Fruit fly (Drosophila melanogaster) whole organism, embryonic: ENCODE measurements around the gene mmy.

Experiments used
- Bdp1 ChIP-seq: fragments of 200-800 bp; sonication (Bioruptor generic); optimal IDR thresholded peaks from 3 replicates; lab custom pipeline; 2016; ENCODE audit warnings: missing biosample characterization, missing genetic modification characterization
- Bteb2 ChIP-seq: fragments of 200-800 bp; sonication (Bioruptor generic); optimal IDR thresholded peaks from 2 replicates; lab custom pipeline; 2016; ENCODE audit warnings: missing biosample characterization, missing genetic modification characterization
- CG10543 ChIP-seq: fragments of 200-800 bp; sonication (Bioruptor generic); optimal IDR thresholded peaks from 3 replicates; lab custom pipeline; 2017; ENCODE audit warnings: missing biosample characterization, mild to moderate bottlenecking, missing genetic modification characterization, moderate library complexity
- CG10979 ChIP-seq: fragments of 200-800 bp; sonication (Bioruptor generic); optimal IDR thresholded peaks from 2 replicates; lab custom pipeline; 2018; ENCODE audit warnings: missing biosample characterization, mild to moderate bottlenecking, missing genetic modification characterization, moderate library complexity
- CG12769 ChIP-seq: fragments of 200-800 bp; sonication (Bioruptor generic); optimal IDR thresholded peaks from 2 replicates; lab custom pipeline; 2019; ENCODE audit warnings: missing biosample characterization, mild to moderate bottlenecking, missing genetic modification characterization, moderate library complexity
- CG12942 ChIP-seq: fragments of 200-800 bp; sonication (Bioruptor generic); optimal IDR thresholded peaks from 3 replicates; lab custom pipeline; 2016; ENCODE audit warnings: missing biosample characterization, missing genetic modification characterization
- CG14014 ChIP-seq: fragments of 200-800 bp; sonication (Bioruptor generic); IDR thresholded peaks from 2 replicates; pipeline ENCODE4 v1.3.6; 2022; ENCODE audit warnings: missing biosample characterization, missing genetic modification characterization
- CG16815 ChIP-seq: fragments of 200-800 bp; sonication (Bioruptor generic); optimal IDR thresholded peaks from 3 replicates; lab custom pipeline; 2017; ENCODE audit warnings: missing biosample characterization, mild to moderate bottlenecking, missing genetic modification characterization
- CG17829 ChIP-seq: fragments of 200-800 bp; optimal IDR thresholded peaks from 2 replicates; lab custom pipeline; 2019; ENCODE audit warnings: missing biosample characterization, mild to moderate bottlenecking, missing genetic modification characterization, moderate library complexity
- CG17912 ChIP-seq: fragments of 200-800 bp; sonication (Bioruptor generic); optimal IDR thresholded peaks from 2 replicates; lab custom pipeline; 2018; ENCODE audit warnings: missing biosample characterization, mild to moderate bottlenecking, missing genetic modification characterization
- CG2202 ChIP-seq: fragments of 200-800 bp; sonication (Bioruptor generic); optimal IDR thresholded peaks from 2 replicates; lab custom pipeline; 2018; ENCODE audit warnings: missing biosample characterization, mild to moderate bottlenecking, missing genetic modification characterization
- CG31365 ChIP-seq: fragments of 200-800 bp; sonication (Bioruptor generic); optimal IDR thresholded peaks from 2 replicates; lab custom pipeline; 2018; ENCODE audit warnings: missing biosample characterization, mild to moderate bottlenecking, missing genetic modification characterization
- CG3281 ChIP-seq: fragments of 200-800 bp; sonication (Bioruptor generic); optimal IDR thresholded peaks from 3 replicates; lab custom pipeline; 2017; ENCODE audit warnings: missing biosample characterization, mild to moderate bottlenecking, missing genetic modification characterization
- CG6689 ChIP-seq: fragments of 200-800 bp; sonication (Bioruptor generic); IDR thresholded peaks from 2 replicates; pipeline ENCODE4 v1.3.6; 2022; ENCODE audit warnings: missing biosample characterization, missing genetic modification characterization
- CG7357 ChIP-seq: fragments of 200-800 bp; sonication (Bioruptor generic); IDR thresholded peaks from 3 replicates; pipeline ENCODE4 v1.3.6; 2022; ENCODE audit warnings: missing biosample characterization, missing genetic modification characterization
- CG7839 ChIP-seq: fragments of 200-800 bp; sonication (Bioruptor generic); optimal IDR thresholded peaks from 3 replicates; lab custom pipeline; 2018; ENCODE audit warnings: missing biosample characterization, mild to moderate bottlenecking, missing genetic modification characterization, moderate library complexity
- CG8281 ChIP-seq: fragments of 200-800 bp; sonication (Bioruptor generic); optimal IDR thresholded peaks from 2 replicates; lab custom pipeline; 2018; ENCODE audit warnings: missing biosample characterization, mild to moderate bottlenecking, missing genetic modification characterization, moderate library complexity
- CG8290 ChIP-seq, 3 experiments: fragments of 200-800 bp; sonication (Bioruptor generic); optimal IDR thresholded peaks; 2 replicates each; lab custom pipeline; 2016 to 2019; ENCODE audit warnings: missing biosample characterization in 3 of 3, missing genetic modification characterization in 3 of 3, mild to moderate bottlenecking in 2 of 3, moderate library complexity in 1 of 3
- CTCF ChIP-seq: fragments of 200-800 bp; sonication (Bioruptor generic); optimal IDR thresholded peaks from 2 replicates; lab custom pipeline; 2017; ENCODE audit warnings: missing biosample characterization, mild to moderate bottlenecking, missing genetic modification characterization, moderate library complexity
- CkIIα-i1 ChIP-seq: fragments of 200-800 bp; sonication (Bioruptor generic); IDR thresholded peaks from 2 replicates; pipeline ENCODE4 v1.3.6; 2022; ENCODE audit warnings: missing biosample characterization, missing genetic modification characterization
- Dip2 ChIP-seq: fragments of 200-800 bp; sonication (Bioruptor generic); IDR thresholded peaks from 2 replicates; pipeline ENCODE4 v1.3.6; 2022; ENCODE audit warnings: missing biosample characterization, missing genetic modification characterization
- ERR ChIP-seq: fragments of 200-800 bp; sonication (Bioruptor generic); optimal IDR thresholded peaks from 2 replicates; lab custom pipeline; 2016; ENCODE audit warnings: missing biosample characterization, missing genetic modification characterization
- Lhr ChIP-seq: fragments of 200-800 bp; sonication (Bioruptor generic); optimal IDR thresholded peaks from 3 replicates; lab custom pipeline; 2017; ENCODE audit warnings: mild to moderate bottlenecking, missing biosample characterization, missing genetic modification reagents, missing genetic modification characterization
- Max ChIP-seq: fragments of 200-800 bp; sonication (Bioruptor generic); optimal IDR thresholded peaks from 2 replicates; lab custom pipeline; 2016; ENCODE audit warnings: missing biosample characterization, mild to moderate bottlenecking, missing genetic modification characterization
- Meics ChIP-seq: fragments of 200-800 bp; sonication (Bioruptor generic); optimal IDR thresholded peaks from 2 replicates; lab custom pipeline; 2017; ENCODE audit warnings: missing biosample characterization, mild to moderate bottlenecking, missing genetic modification characterization
- NC2α ChIP-seq: fragments of 200-800 bp; sonication (Bioruptor generic); optimal IDR thresholded peaks from 2 replicates; lab custom pipeline; 2016; ENCODE audit warnings: missing biosample characterization, missing genetic modification characterization
- NC2β ChIP-seq: fragments of 200-800 bp; sonication (Bioruptor generic); optimal IDR thresholded peaks from 2 replicates; lab custom pipeline; 2016; ENCODE audit warnings: missing biosample characterization, missing genetic modification characterization
- Nf-YC ChIP-seq: fragments of 200-800 bp; optimal IDR thresholded peaks from 3 replicates; lab custom pipeline; 2019; ENCODE audit warnings: missing biosample characterization, mild to moderate bottlenecking, missing genetic modification characterization, moderate library complexity
- Scr ChIP-seq: fragments of 200-800 bp; sonication (Bioruptor generic); IDR thresholded peaks from 2 replicates; pipeline ENCODE4 v1.3.6; 2022; ENCODE audit warnings: missing biosample characterization, missing genetic modification characterization; ENCODE audit not compliant: partially characterized antibody
- Sin3A ChIP-seq: fragments of >200 bp; optimal IDR thresholded peaks from 2 replicates; lab custom pipeline; 2018
- Sry-δ ChIP-seq: fragments of 200-800 bp; sonication (Bioruptor generic); optimal IDR thresholded peaks from 2 replicates; lab custom pipeline; 2016; ENCODE audit warnings: missing biosample characterization, missing genetic modification characterization
- ase ChIP-seq: fragments of 200-800 bp; sonication (Bioruptor generic); IDR thresholded peaks from 3 replicates; pipeline ENCODE4 v1.3.6; 2022; ENCODE audit warnings: missing biosample characterization, missing genetic modification characterization
- bbx ChIP-seq: fragments of 200-800 bp; sonication (Bioruptor generic); IDR thresholded peaks from 2 replicates; pipeline ENCODE4 v1.3.6; 2022; ENCODE audit warnings: missing biosample characterization, missing genetic modification characterization; ENCODE audit not compliant: partially characterized antibody
- cad ChIP-seq: fragments of >200 bp; optimal IDR thresholded peaks from 2 replicates; lab custom pipeline; 2017; ENCODE audit warnings: missing biosample characterization, missing genetic modification characterization
- corto ChIP-seq: fragments of 200-800 bp; sonication (Bioruptor generic); optimal IDR thresholded peaks from 2 replicates; lab custom pipeline; 2016; ENCODE audit warnings: missing biosample characterization, mild to moderate bottlenecking, missing genetic modification characterization, moderate library complexity
- dan ChIP-seq: fragments of 200-800 bp; sonication (Bioruptor generic); IDR thresholded peaks from 2 replicates; pipeline ENCODE4 v1.3.6; 2022; ENCODE audit warnings: missing biosample characterization, missing genetic modification characterization
- dimm ChIP-seq: fragments of 200-800 bp; sonication (Bioruptor generic); IDR thresholded peaks from 2 replicates; pipeline ENCODE4 v1.3.6; 2022; ENCODE audit warnings: missing biosample characterization, missing genetic modification characterization
- dmrt99B ChIP-seq: fragments of 200-800 bp; sonication (Bioruptor generic); optimal IDR thresholded peaks from 2 replicates; lab custom pipeline; 2018; ENCODE audit warnings: missing biosample characterization, mild to moderate bottlenecking, missing genetic modification characterization, moderate library complexity
- gce ChIP-seq: fragments of 200-800 bp; sonication (Bioruptor generic); IDR thresholded peaks from 3 replicates; pipeline ENCODE4 v1.3.6; 2022; ENCODE audit warnings: missing biosample characterization, missing genetic modification characterization
- mld ChIP-seq: fragments of 200-800 bp; sonication (Bioruptor generic); IDR thresholded peaks from 3 replicates; pipeline ENCODE4 v1.3.6; 2022; ENCODE audit warnings: missing biosample characterization, missing genetic modification characterization; ENCODE audit not compliant: partially characterized antibody
- nau ChIP-seq: fragments of 200-800 bp; sonication (Bioruptor generic); optimal IDR thresholded peaks from 3 replicates; lab custom pipeline; 2017; ENCODE audit warnings: missing biosample characterization, mild to moderate bottlenecking, missing genetic modification characterization, missing genetic modification reagents
- org-1 ChIP-seq: fragments of 200-800 bp; sonication (Bioruptor generic); optimal IDR thresholded peaks from 2 replicates; lab custom pipeline; 2017; ENCODE audit warnings: missing biosample characterization, missing genetic modification characterization
- pho ChIP-seq: fragments of 200-800 bp; sonication (Bioruptor generic); optimal IDR thresholded peaks from 2 replicates; lab custom pipeline; 2016; ENCODE audit warnings: missing biosample characterization, missing genetic modification characterization
- pnt ChIP-seq: fragments of 200-800 bp; sonication (Bioruptor generic); optimal IDR thresholded peaks from 3 replicates; lab custom pipeline; 2016; ENCODE audit warnings: missing biosample characterization, missing genetic modification characterization
- pros ChIP-seq: fragments of 200-800 bp; sonication (Bioruptor generic); optimal IDR thresholded peaks from 3 replicates; lab custom pipeline; 2019; ENCODE audit warnings: missing biosample characterization, mild to moderate bottlenecking, missing genetic modification characterization, moderate library complexity
- so ChIP-seq: fragments of 200-800 bp; sonication (Bioruptor generic); IDR thresholded peaks from 3 replicates; pipeline ENCODE4 v1.3.6; 2022; ENCODE audit warnings: missing biosample characterization, missing genetic modification characterization
- sob ChIP-seq: fragments of 200-800 bp; sonication (Bioruptor generic); IDR thresholded peaks from 2 replicates; pipeline ENCODE4 v1.3.6; 2022; ENCODE audit warnings: missing biosample characterization, missing genetic modification characterization
- stwl ChIP-seq: fragments of 200-800 bp; sonication (Bioruptor generic); optimal IDR thresholded peaks from 3 replicates; lab custom pipeline; 2018; ENCODE audit warnings: missing biosample characterization, mild to moderate bottlenecking, missing genetic modification characterization, moderate library complexity
- tgo ChIP-seq: fragments of 200-800 bp; sonication (Bioruptor generic); IDR thresholded peaks from 3 replicates; pipeline ENCODE4 v1.3.6; 2022; ENCODE audit warnings: missing biosample characterization, missing genetic modification characterization
- vvl ChIP-seq: fragments of 200-800 bp; sonication (Bioruptor generic); IDR thresholded peaks from 2 replicates; pipeline ENCODE4 v1.3.6; 2022; ENCODE audit warnings: missing biosample characterization, missing genetic modification characterization
- yki ChIP-seq: fragments of >200 bp; optimal IDR thresholded peaks from 3 replicates; lab custom pipeline; 2018

The mmy gene

dm6 chr2L:6481310-6481738 lies 7.6 kb upstream of the mmy start (continued):
- TF ChIP-seq yki (lab: Kevin White, UChicago) = no peak
- TF ChIP-seq org-1 (GFP tag; lab: Kevin White, UChicago) = no peak
- TF ChIP-seq Max (GFP tag; lab: Kevin White, UChicago) = no peak
- TF ChIP-seq ase (GFP tag; lab: Robert Waterston, UW) = no peak
- no peak for TF ChIP-seq CG7357
- no peak for TF ChIP-seq CG3281 (GFP tag; lab: Kevin White, UChicago)
- no peak for TF ChIP-seq Bteb2 (GFP tag; lab: Kevin White, UChicago)
- peak; percentile 55 for TF ChIP-seq stwl (tag; lab: Kevin White, UChicago)
- TF ChIP-seq Sry-δ (GFP tag; lab: Kevin White, UChicago) = no peak
- TF ChIP-seq CG31365 (tag; lab: Kevin White, UChicago) = no peak
- TF ChIP-seq so (GFP tag; lab: Robert Waterston, UW) = no peak
- TF ChIP-seq Dip2 (GFP tag; lab: Robert Waterston, UW) = no peak
- TF ChIP-seq dimm (GFP tag; lab: Robert Waterston, UW) = no peak
- TF ChIP-seq pnt (GFP tag; lab: Kevin White, UChicago) = no peak
- no peak for TF ChIP-seq CTCF (GFP tag; lab: Kevin White, UChicago)
- no peak for TF ChIP-seq mld (GFP tag; lab: Robert Waterston, UW)
- no peak for TF ChIP-seq dan (GFP tag; lab: Robert Waterston, UW)
- peak; percentile 71 for TF ChIP-seq CG10543 (GFP tag; lab: Kevin White, UChicago)
- peak; percentile 51 for TF ChIP-seq vvl
- no peak for TF ChIP-seq CG12942 (GFP tag; lab: Kevin White, UChicago)
- TF ChIP-seq CG12769 (tag; lab: Kevin White, UChicago) = peak; percentile 65
- TF ChIP-seq NC2β (GFP tag; lab: Kevin White, UChicago) = no peak
- TF ChIP-seq CG2202 (tag; lab: Kevin White, UChicago) = no peak
- TF ChIP-seq Meics (GFP tag; lab: Kevin White, UChicago) = peak; percentile 2
- TF ChIP-seq pros (GFP tag; lab: Kevin White, UChicago) = peak; percentile 61
- TF ChIP-seq cad (GFP tag; lab: Kevin White, UChicago) = no peak
- TF ChIP-seq bbx (GFP tag; lab: Robert Waterston, UW) = peak; percentile 53; the same call in 1 of the 2 replicates
- TF ChIP-seq CG17829 (tag; lab: Kevin White, UChicago) = no peak
- TF ChIP-seq CG14014 = no peak; the same call in 1 of the 2 replicates
- TF ChIP-seq CG8281 (tag; lab: Kevin White, UChicago) = no peak
- TF ChIP-seq CG6689 (GFP tag; lab: Robert Waterston, UW) = no peak
- no peak for TF ChIP-seq dmrt99B (tag; lab: Kevin White, UChicago)
- no peak for TF ChIP-seq Bdp1 (GFP tag; lab: Kevin White, UChicago)
- no peak for TF ChIP-seq gce (GFP tag; lab: Robert Waterston, UW)
- no peak for TF ChIP-seq CG16815
- TF ChIP-seq ERR (GFP tag; lab: Kevin White, UChicago) = no peak
- no peak for TF ChIP-seq pho
- TF ChIP-seq CG17912 (GFP tag; lab: Kevin White, UChicago) = no peak
- TF ChIP-seq CG10979 (tag; lab: Kevin White, UChicago) = no peak
- no peak for TF ChIP-seq Scr
- TF ChIP-seq Lhr (GFP tag; lab: Kevin White, UChicago) = no peak
- no peak for TF ChIP-seq CG7839
- no peak for TF ChIP-seq nau (GFP tag; lab: Kevin White, UChicago)
- TF ChIP-seq corto = no peak
- TF ChIP-seq Sin3A (lab: Kevin White, UChicago) = no peak
- no peak for TF ChIP-seq NC2α (GFP tag; lab: Kevin White, UChicago)
- TF ChIP-seq CkIIα-i1 (GFP tag; lab: Robert Waterston, UW) = no peak
- no peak for TF ChIP-seq tgo (GFP tag; lab: Robert Waterston, UW)
- peak; percentile 52 for TF ChIP-seq Nf-YC (tag; lab: Kevin White, UChicago)
- no peak for TF ChIP-seq CG8290 (GFP tag; optimal IDR thresholded peaks at IDR 0.05; lab: Kevin White, UChicago)
- peak in 1 of 2 experiments; percentile 30 for TF ChIP-seq CG8290 (tag; optimal IDR thresholded peaks at IDR 0.05; lab: Kevin White, UChicago)
- 0 out of 2 replicates have a peak, but pooled peaks have one; percentile 30 for TF ChIP-seq sob (GFP tag; lab: Robert Waterston, UW)
